Fruit fly (Drosophila melanogaster) whole organism, embryonic: ENCODE results near the gene Rbf.

Experiments used
- Aef1 ChIP-seq: fragments of 200-800 bp; sonication (Bioruptor generic); IDR thresholded peaks from 3 replicates; pipeline ENCODE4 v1.3.6; 2022; ENCODE audit warnings: missing biosample characterization, missing genetic modification characterization
- Atf-2 ChIP-seq: fragments of 200-800 bp; sonication (Bioruptor generic); optimal IDR thresholded peaks from 2 replicates; lab custom pipeline; 2016; ENCODE audit warnings: missing biosample characterization, missing genetic modification characterization
- Bteb2 ChIP-seq: fragments of 200-800 bp; sonication (Bioruptor generic); optimal IDR thresholded peaks from 2 replicates; lab custom pipeline; 2016; ENCODE audit warnings: missing biosample characterization, missing genetic modification characterization
- CG10274 ChIP-seq: fragments of 200-800 bp; sonication (Bioruptor generic); optimal IDR thresholded peaks from 3 replicates; lab custom pipeline; 2017; ENCODE audit warnings: missing biosample characterization, mild to moderate bottlenecking, missing genetic modification characterization
- CG10431 ChIP-seq: fragments of 200-800 bp; sonication (Bioruptor generic); optimal IDR thresholded peaks from 3 replicates; lab custom pipeline; 2018; ENCODE audit warnings: missing biosample characterization, mild to moderate bottlenecking, missing genetic modification characterization
- CG11723 ChIP-seq: fragments of 200-800 bp; sonication (Bioruptor generic); optimal IDR thresholded peaks from 2 replicates; lab custom pipeline; 2017; ENCODE audit warnings: missing biosample characterization, mild to moderate bottlenecking, missing genetic modification characterization
- CG13123 ChIP-seq: fragments of 200-800 bp; sonication (Bioruptor generic); optimal IDR thresholded peaks from 2 replicates; lab custom pipeline; 2016; ENCODE audit warnings: missing biosample characterization, missing genetic modification characterization
- CG14710 ChIP-seq: fragments of 200-800 bp; sonication (Bioruptor generic); optimal IDR thresholded peaks from 3 replicates; lab custom pipeline; 2019; ENCODE audit warnings: missing biosample characterization, mild to moderate bottlenecking, missing genetic modification characterization, moderate library complexity
- CG15696 ChIP-seq: fragments of 200-800 bp; sonication (Bioruptor generic); optimal IDR thresholded peaks from 2 replicates; lab custom pipeline; 2019; ENCODE audit warnings: missing biosample characterization, mild to moderate bottlenecking, missing genetic modification characterization, moderate library complexity
- CG1832 ChIP-seq: fragments of 200-800 bp; sonication (Bioruptor generic); optimal IDR thresholded peaks from 2 replicates; lab custom pipeline; 2017; ENCODE audit warnings: missing biosample characterization, mild to moderate bottlenecking, missing genetic modification characterization, inconsistent platforms
- CG2116 ChIP-seq: fragments of 200-800 bp; sonication (Bioruptor generic); optimal IDR thresholded peaks from 3 replicates; lab custom pipeline; 2018; ENCODE audit warnings: missing biosample characterization, mild to moderate bottlenecking, missing genetic modification characterization
- CG2129 ChIP-seq: fragments of 200-800 bp; sonication (Bioruptor generic); IDR thresholded peaks from 2 replicates; pipeline ENCODE4 v1.3.6; 2022; ENCODE audit warnings: missing biosample characterization, missing genetic modification characterization; ENCODE audit not compliant: partially characterized antibody
- CG31365 ChIP-seq: fragments of 200-800 bp; sonication (Bioruptor generic); optimal IDR thresholded peaks from 2 replicates; lab custom pipeline; 2018; ENCODE audit warnings: missing biosample characterization, mild to moderate bottlenecking, missing genetic modification characterization
- CG3995 ChIP-seq: fragments of 200-800 bp; sonication (Bioruptor generic); optimal IDR thresholded peaks from 3 replicates; lab custom pipeline; 2016; ENCODE audit warnings: missing biosample characterization, missing genetic modification characterization
- CG5953 ChIP-seq: fragments of 200-800 bp; sonication (Bioruptor generic); IDR thresholded peaks from 2 replicates; pipeline ENCODE4 v1.3.6; 2022; ENCODE audit warnings: missing biosample characterization, missing genetic modification characterization
- CG6254 ChIP-seq: fragments of 200-800 bp; sonication (Bioruptor generic); optimal IDR thresholded peaks from 3 replicates; lab custom pipeline; 2017; ENCODE audit warnings: mild to moderate bottlenecking, missing biosample characterization, missing genetic modification reagents, missing genetic modification characterization
- CG6654 ChIP-seq: fragments of 200-800 bp; sonication (Bioruptor generic); optimal IDR thresholded peaks from 2 replicates; lab custom pipeline; 2017; ENCODE audit warnings: missing biosample characterization, mild to moderate bottlenecking, missing genetic modification characterization
- CG6683 ChIP-seq: fragments of 200-800 bp; sonication (Bioruptor generic); optimal IDR thresholded peaks from 2 replicates; lab custom pipeline; 2017; ENCODE audit warnings: missing biosample characterization, mild to moderate bottlenecking, missing genetic modification characterization, missing genetic modification reagents
- CG7745 ChIP-seq: fragments of 200-800 bp; sonication (Bioruptor generic); optimal IDR thresholded peaks from 2 replicates; lab custom pipeline; 2018; ENCODE audit warnings: missing biosample characterization, mild to moderate bottlenecking, missing genetic modification characterization, moderate library complexity
- CG8388 ChIP-seq: fragments of 200-800 bp; sonication (Bioruptor generic); optimal IDR thresholded peaks from 2 replicates; lab custom pipeline; 2019; ENCODE audit warnings: missing biosample characterization, mild to moderate bottlenecking, missing genetic modification characterization, moderate library complexity
- CG9215 ChIP-seq: fragments of 200-800 bp; sonication (Bioruptor generic); IDR thresholded peaks from 2 replicates; pipeline ENCODE4 v1.3.6; 2022; ENCODE audit warnings: missing biosample characterization, missing genetic modification characterization
- Dad ChIP-seq: fragments of 200-800 bp; sonication (Bioruptor generic); optimal IDR thresholded peaks from 3 replicates; lab custom pipeline; 2016; ENCODE audit warnings: missing biosample characterization, missing genetic modification characterization
- Dref ChIP-seq: fragments of 200-800 bp; sonication (Bioruptor generic); IDR thresholded peaks from 2 replicates; pipeline ENCODE4 v1.3.6; 2022; ENCODE audit warnings: missing biosample characterization, missing genetic modification characterization
- E2f1 ChIP-seq: fragments of 200-800 bp; sonication (Bioruptor generic); IDR thresholded peaks from 2 replicates; pipeline ENCODE4 v1.3.6; 2022; ENCODE audit warnings: missing biosample characterization, missing genetic modification characterization
- HmgZ ChIP-seq: fragments of 200-800 bp; sonication (Bioruptor generic); optimal IDR thresholded peaks from 2 replicates; lab custom pipeline; 2018; ENCODE audit warnings: missing biosample characterization, mild to moderate bottlenecking, missing genetic modification characterization
- Hmx ChIP-seq: fragments of 200-800 bp; sonication (Bioruptor generic); optimal IDR thresholded peaks from 2 replicates; lab custom pipeline; 2016; ENCODE audit warnings: missing biosample characterization, missing genetic modification characterization
- MESR4 ChIP-seq: fragments of 200-800 bp; sonication (Bioruptor generic); optimal IDR thresholded peaks from 2 replicates; lab custom pipeline; 2018; ENCODE audit warnings: missing biosample characterization, mild to moderate bottlenecking, missing genetic modification characterization, moderate library complexity
- Pdp1 ChIP-seq, 2 experiments: fragments of 200-800 bp; sonication (Bioruptor generic); optimal IDR thresholded peaks; 3 replicates each; lab custom pipeline; 2016; ENCODE audit warnings: missing biosample characterization in 2 of 2, missing genetic modification characterization in 2 of 2, mild to moderate bottlenecking in 1 of 2, moderate library complexity in 1 of 2
- Tbp ChIP-seq: fragments of >200 bp; optimal IDR thresholded peaks from 2 replicates; lab custom pipeline; 2018; ENCODE audit warnings: missing biosample characterization, missing genetic modification characterization
- Vsx1 ChIP-seq: fragments of 200-800 bp; sonication (Bioruptor generic); optimal IDR thresholded peaks from 2 replicates; lab custom pipeline; 2017; ENCODE audit warnings: missing biosample characterization, mild to moderate bottlenecking, missing genetic modification characterization, missing genetic modification reagents
- al ChIP-seq: fragments of 200-800 bp; sonication (Bioruptor generic); IDR thresholded peaks from 2 replicates; pipeline ENCODE4 v1.3.6; 2022; ENCODE audit warnings: missing biosample characterization, missing genetic modification characterization
- bigmax ChIP-seq: fragments of 200-800 bp; sonication (Bioruptor generic); optimal IDR thresholded peaks from 2 replicates; lab custom pipeline; 2018; ENCODE audit warnings: missing biosample characterization, mild to moderate bottlenecking, missing genetic modification characterization
- cad ChIP-seq: fragments of >200 bp; optimal IDR thresholded peaks from 2 replicates; lab custom pipeline; 2017; ENCODE audit warnings: missing biosample characterization, missing genetic modification characterization
- en ChIP-seq: fragments of 200-800 bp; sonication (Bioruptor generic); optimal IDR thresholded peaks from 2 replicates; lab custom pipeline; 2016; ENCODE audit warnings: missing biosample characterization, missing genetic modification characterization
- ewg ChIP-seq: fragments of 200-800 bp; sonication (Bioruptor generic); optimal IDR thresholded peaks from 3 replicates; lab custom pipeline; 2017; ENCODE audit warnings: mild to moderate bottlenecking, missing biosample characterization, missing genetic modification reagents, missing genetic modification characterization
- ftz-f1 ChIP-seq: fragments of 200-800 bp; sonication (Bioruptor generic); optimal IDR thresholded peaks from 2 replicates; lab custom pipeline; 2016; ENCODE audit warnings: missing biosample characterization, missing genetic modification characterization
- gem ChIP-seq: fragments of 200-800 bp; sonication (Bioruptor generic); optimal IDR thresholded peaks from 2 replicates; lab custom pipeline; 2019; ENCODE audit warnings: missing biosample characterization, mild to moderate bottlenecking, missing genetic modification characterization, moderate library complexity
- grn ChIP-seq: fragments of 200-800 bp; sonication (Bioruptor generic); optimal IDR thresholded peaks from 3 replicates; lab custom pipeline; 2017; ENCODE audit warnings: missing biosample characterization, missing genetic modification characterization
- h ChIP-seq: fragments of >200 bp; optimal IDR thresholded peaks from 2 replicates; lab custom pipeline; 2017
- hb ChIP-seq: fragments of 200-800 bp; sonication (Bioruptor generic); IDR thresholded peaks from 3 replicates; pipeline ENCODE4 v1.3.6; 2022; ENCODE audit warnings: missing biosample characterization, missing genetic modification characterization; ENCODE audit not compliant: partially characterized antibody
- klu ChIP-seq: fragments of 200-800 bp; sonication (Bioruptor generic); IDR thresholded peaks from 2 replicates; pipeline ENCODE4 v1.3.6; 2022; ENCODE audit warnings: missing biosample characterization, missing genetic modification characterization
- lmd ChIP-seq: fragments of 200-800 bp; sonication (Bioruptor generic); IDR thresholded peaks from 2 replicates; pipeline ENCODE4 v1.3.6; 2022; ENCODE audit warnings: missing biosample characterization, missing genetic modification characterization
- sc ChIP-seq, 3 experiments: fragments of >200 bp in 2 of 3; fragments of 200-800 bp in 1 of 3; sonication (Bioruptor generic) in 1 of 3; optimal IDR thresholded peaks; 2 replicates in 2 of 3; 3 replicates in 1 of 3; lab custom pipeline; 2017; ENCODE audit warnings: mild to moderate bottlenecking in 1 of 3, missing biosample characterization in 1 of 3, missing genetic modification characterization in 1 of 3, missing genetic modification reagents in 1 of 3
- sima ChIP-seq: fragments of 200-800 bp; sonication (Bioruptor generic); optimal IDR thresholded peaks from 2 replicates; lab custom pipeline; 2016; ENCODE audit warnings: missing biosample characterization, missing genetic modification characterization
- slou ChIP-seq: fragments of 200-800 bp; sonication (Bioruptor generic); optimal IDR thresholded peaks from 3 replicates; lab custom pipeline; 2016; ENCODE audit warnings: missing biosample characterization, missing genetic modification characterization
- ttk ChIP-seq: fragments of 200-800 bp; sonication (Bioruptor generic); IDR thresholded peaks from 2 replicates; pipeline ENCODE4 v2.1.2; 2022; ENCODE audit warnings: missing biosample characterization, missing genetic modification characterization
- zen ChIP-seq: fragments of 200-800 bp; sonication (Bioruptor generic); optimal IDR thresholded peaks from 3 replicates; lab custom pipeline; 2018; ENCODE audit warnings: missing biosample characterization, mild to moderate bottlenecking, missing genetic modification characterization, moderate library complexity

Gene Rbf

DNA sequence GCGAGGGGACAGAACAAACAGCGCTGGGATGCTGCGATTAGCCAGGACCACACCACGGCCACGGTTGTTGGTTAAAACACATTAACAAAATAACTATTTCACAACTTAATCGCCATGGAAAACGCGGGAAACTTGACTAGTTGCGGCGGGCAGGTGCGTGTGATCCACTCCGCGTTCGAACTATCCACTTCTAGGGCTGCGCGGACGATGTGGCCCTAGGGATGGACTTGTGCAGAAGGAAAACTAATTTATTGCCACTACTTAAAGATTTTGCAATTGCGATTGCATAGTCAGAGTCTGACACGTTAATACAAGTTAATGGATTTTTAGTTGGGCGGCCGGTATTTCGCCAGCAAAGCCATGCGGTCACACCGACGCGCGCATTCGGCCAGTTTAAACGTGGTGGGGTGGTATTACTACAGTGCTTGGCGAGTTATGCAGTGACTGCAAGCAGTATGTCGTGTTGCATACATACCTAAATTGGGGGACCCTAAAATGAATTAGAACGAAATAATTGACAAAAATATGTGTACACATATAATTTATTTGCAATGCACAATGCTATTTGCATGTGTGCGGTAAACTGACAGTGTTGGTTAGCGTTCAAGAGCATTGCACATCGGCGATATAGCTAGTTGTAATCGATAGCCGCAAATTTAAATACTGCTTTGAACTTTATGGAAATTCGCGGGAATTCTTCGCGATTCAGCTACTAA is at the start of gene Rbf (continued):
- TF ChIP-seq CG6254 (GFP tag; lab: Kevin White, UChicago) (no peak), en (GFP tag; lab: Kevin White, UChicago) (no peak), CG3995 (GFP tag; lab: Kevin White, UChicago) (no peak), HmgZ (tag; lab: Kevin White, UChicago) (no peak), CG5953 (no peak), CG6683 (GFP tag; lab: Kevin White, UChicago) (no peak), sima (GFP tag; lab: Kevin White, UChicago) (no peak), lmd (GFP tag; lab: Robert Waterston, UW) (no peak), h (lab: Kevin White, UChicago) (no peak), ewg (GFP tag; lab: Kevin White, UChicago) (no peak), zen (tag; lab: Kevin White, UChicago) (peak; percentile 3), CG11723 (GFP tag; lab: Kevin White, UChicago) (no peak), sc (optimal IDR thresholded peaks at IDR 0.05; lab: Kevin White, UChicago) (no peak), sc (GFP tag; optimal IDR thresholded peaks at IDR 0.05; lab: Kevin White, UChicago) (no peak), Aef1 (no peak), CG2129 (peak; percentile 39; the same call in 1 of the 2 replicates), CG7745 (tag; lab: Kevin White, UChicago) (no peak), CG15696 (tag; lab: Kevin White, UChicago) (no peak), CG6654 (GFP tag; lab: Kevin White, UChicago) (no peak), klu (GFP tag; lab: Robert Waterston, UW) (no peak), CG13123 (GFP tag; lab: Kevin White, UChicago) (no peak), Bteb2 (GFP tag; lab: Kevin White, UChicago) (no peak), slou (GFP tag; lab: Kevin White, UChicago) (no peak), gem (tag; lab: Kevin White, UChicago) (no peak), Atf-2 (GFP tag; lab: Kevin White, UChicago) (no peak), CG9215 (GFP tag; lab: Robert Waterston, UW) (no peak), Pdp1 (GFP tag; optimal IDR thresholded peaks at IDR 0.05; lab: Kevin White, UChicago) (peak in 1 of 2 experiments; percentile 58), ttk (no peak), grn (GFP tag; lab: Kevin White, UChicago) (no peak), CG31365 (tag; lab: Kevin White, UChicago) (no peak), ftz-f1 (GFP tag; lab: Kevin White, UChicago) (no peak), hb (peak; percentile 58; the same call in 1 of the 3 replicates)

DNA sequence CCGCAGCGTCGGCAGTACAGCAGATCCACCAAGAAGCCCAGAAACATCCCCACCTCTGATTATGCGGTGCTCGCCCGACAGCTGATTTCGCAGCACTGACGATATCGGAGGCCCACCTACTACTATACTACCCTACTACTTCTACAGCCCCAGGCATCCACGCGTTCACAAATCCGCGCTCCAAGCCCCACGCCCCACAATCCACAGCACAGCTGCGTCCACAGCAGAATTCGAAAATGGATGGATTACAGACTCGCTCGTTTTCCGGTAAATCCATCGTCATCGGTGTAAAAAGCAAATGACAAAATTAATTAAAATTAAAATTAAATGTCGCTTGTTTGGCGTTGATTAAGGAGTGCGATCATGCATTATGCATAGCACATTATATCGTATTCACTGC is 45.8 kb upstream of the Rbf start, which contains the start of gene CG3713:
Gene CG3713, minus strand, starts transcription at position 101 of the 400 bp plus-strand sequence.
- TF ChIP-seq CG2116 (GFP tag; lab: Kevin White, UChicago): no peak
- TF ChIP-seq CG10431: no peak
- no peak for TF ChIP-seq Dad (GFP tag; lab: Kevin White, UChicago)
- TF ChIP-seq bigmax: no peak
- no peak for TF ChIP-seq CG10274 (GFP tag; lab: Kevin White, UChicago)

DNA sequence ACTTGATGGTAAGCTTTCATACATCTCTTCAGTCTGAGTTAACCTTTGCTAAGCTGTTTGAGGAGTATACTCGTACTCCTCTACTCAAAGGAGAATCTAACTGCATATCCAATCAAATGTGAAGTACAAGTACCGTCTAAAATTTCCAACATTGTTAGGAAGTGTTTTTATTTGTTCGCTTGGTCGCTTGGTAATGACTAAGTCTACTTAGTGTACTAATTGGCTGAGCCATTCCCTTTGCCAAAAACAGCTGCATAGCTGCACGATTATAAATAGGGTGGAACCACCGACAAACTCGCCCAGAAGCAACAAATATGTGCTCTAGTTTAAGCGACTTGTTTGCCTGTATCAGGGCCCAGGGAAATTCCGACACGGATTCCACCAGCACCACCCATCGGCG is 43.2 kb upstream of the Rbf start, which contains the start of gene CG14635:
Gene CG14635, plus strand, starts transcription at position 301 of the 400 bp plus-strand sequence.
- no peak for TF ChIP-seq E2f1 (GFP tag; lab: Robert Waterston, UW)
- no peak for TF ChIP-seq Tbp (GFP tag; lab: Kevin White, UChicago)
- no peak for TF ChIP-seq Vsx1 (GFP tag; lab: Kevin White, UChicago)
- no peak for TF ChIP-seq klu (GFP tag; lab: Robert Waterston, UW)
- TF ChIP-seq CG14710 (tag; lab: Kevin White, UChicago): no peak
- TF ChIP-seq Dref (GFP tag; lab: Robert Waterston, UW): no peak
- TF ChIP-seq Hmx (GFP tag; lab: Kevin White, UChicago): no peak
- no peak for TF ChIP-seq CG1832 (GFP tag; lab: Kevin White, UChicago)
- no peak for TF ChIP-seq MESR4
- no peak for TF ChIP-seq gem (tag; lab: Kevin White, UChicago)
- TF ChIP-seq al (GFP tag; lab: Robert Waterston, UW): no peak
- TF ChIP-seq CG8388: no peak
- TF ChIP-seq cad (GFP tag; lab: Kevin White, UChicago): no peak
